Fruit fly (Drosophila melanogaster): ENCODE results near the gene CG15386.

CG15386 gene

DNA sequence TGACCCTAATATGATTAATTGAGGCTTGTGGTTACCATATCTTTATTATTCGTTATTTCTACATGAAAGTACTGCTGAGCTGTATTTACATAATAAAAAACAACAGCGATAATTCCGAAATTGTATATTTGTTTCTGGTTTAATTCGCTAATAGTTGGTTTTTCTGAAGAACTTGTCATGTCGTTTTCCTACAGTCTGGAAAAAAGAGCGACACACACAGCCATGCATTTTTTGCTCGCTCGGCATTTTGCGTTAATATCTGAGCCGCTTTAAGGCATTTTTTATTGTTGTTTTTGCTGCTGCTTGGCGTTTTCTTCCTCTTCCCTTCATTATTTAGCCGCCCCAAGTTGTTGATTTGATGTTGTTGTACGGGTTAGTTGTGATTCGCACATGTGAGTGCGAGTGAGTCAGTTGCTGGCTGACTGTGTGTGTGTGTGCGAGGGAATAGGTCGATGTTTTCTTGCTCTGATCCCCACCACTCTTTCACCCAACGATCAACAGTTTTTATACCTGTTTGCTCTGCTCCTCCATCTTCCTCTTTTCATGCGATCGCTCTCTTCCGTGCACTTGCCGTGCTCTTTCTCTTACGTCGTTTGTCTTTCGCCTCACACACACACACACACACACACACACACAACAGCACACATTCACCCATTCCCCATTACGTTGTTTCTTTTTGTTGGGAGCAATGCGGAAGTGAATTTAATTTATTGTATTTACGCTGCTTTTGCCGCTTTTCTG is 41.8 kb downstream of the CG15386 start (continued):
- TF ChIP-seq cas (GFP tag; IDR thresholded peaks at IDR 0.05) = no peak
- TF ChIP-seq ara (GFP tag; IDR thresholded peaks at IDR 0.05) = no peak
- no peak for TF ChIP-seq ap (GFP tag; IDR thresholded peaks at IDR 0.05)
- no peak for TF ChIP-seq CG18619 (GFP tag; optimal IDR thresholded peaks at IDR 0.05)
- TF ChIP-seq CG2202 (tag; optimal IDR thresholded peaks at IDR 0.05) = no peak
- TF ChIP-seq CG10147 (GFP tag; optimal IDR thresholded peaks at IDR 0.05) = no peak
- no peak for TF ChIP-seq lab (GFP tag; optimal IDR thresholded peaks at IDR 0.05)
- TF ChIP-seq rib (GFP tag; IDR thresholded peaks at IDR 0.05) = peak; percentile 33; the same call in 1 of the 2 replicates
- TF ChIP-seq Aef1 (GFP tag; IDR thresholded peaks at IDR 0.05) = peak; percentile 22; the same call in 1 of the 3 replicates
- no peak for TF ChIP-seq CG15269 (tag; optimal IDR thresholded peaks at IDR 0.05)
- TF ChIP-seq Rx (GFP tag; IDR thresholded peaks at IDR 0.05) = no peak
- peak; percentile 61 for TF ChIP-seq kni (GFP tag; optimal IDR thresholded peaks at IDR 0.05)
- no peak for TF ChIP-seq CG8924 (tag; optimal IDR thresholded peaks at IDR 0.05)
- no peak for TF ChIP-seq pzg (GFP tag; optimal IDR thresholded peaks at IDR 0.05)
- TF ChIP-seq sens-2 (GFP tag; IDR thresholded peaks at IDR 0.05) = no peak
- no peak for TF ChIP-seq Ets65A (GFP tag)
- TF ChIP-seq D19A (tag; optimal IDR thresholded peaks at IDR 0.05) = no peak
- TF ChIP-seq sd (tag; optimal IDR thresholded peaks at IDR 0.05) = peak; percentile 86
- no peak for TF ChIP-seq HmgD (GFP tag; optimal IDR thresholded peaks at IDR 0.05)
- peak; percentile 74 for TF ChIP-seq CG9437 (GFP tag; optimal IDR thresholded peaks at IDR 0.05)
- no peak for TF ChIP-seq Lim3 (GFP tag; IDR thresholded peaks at IDR 0.05)
- no peak for TF ChIP-seq Atf6 (GFP tag; IDR thresholded peaks at IDR 0.05)
- TF ChIP-seq unc-4 (GFP tag; IDR thresholded peaks at IDR 0.05; ENCODE audit: partially characterized antibody) = no peak
- TF ChIP-seq lola (GFP tag; optimal IDR thresholded peaks at IDR 0.05) = no peak
- peak; percentile 83 for TF ChIP-seq sens (GFP tag)
- no peak for TF ChIP-seq CG4617 (GFP tag; optimal IDR thresholded peaks at IDR 0.05; ENCODE audit: borderline replicate concordance)
- no peak for TF ChIP-seq CG6791 (GFP tag; IDR thresholded peaks at IDR 0.05; ENCODE audit: partially characterized antibody)
- TF ChIP-seq grau (tag; optimal IDR thresholded peaks at IDR 0.05) = no peak
- TF ChIP-seq CG8478 (optimal IDR thresholded peaks at IDR 0.05) = peak; percentile 78
- no peak for TF ChIP-seq D (optimal IDR thresholded peaks at IDR 0.05)
- TF ChIP-seq D (GFP tag; optimal IDR thresholded peaks at IDR 0.05) = no peak
- no peak for TF ChIP-seq CG10274 (GFP tag; optimal IDR thresholded peaks at IDR 0.05)
- peak; percentile 77 to 85 for TF ChIP-seq Trl (optimal IDR thresholded peaks at IDR 0.05)
- TF ChIP-seq Trl (GFP tag; optimal IDR thresholded peaks at IDR 0.05) = no peak
- no peak for TF ChIP-seq sna (GFP tag; IDR thresholded peaks at IDR 0.05; ENCODE audit: partially characterized antibody)
- TF ChIP-seq yki (optimal IDR thresholded peaks at IDR 0.05) = no peak
- peak; percentile 81 for TF ChIP-seq CG12769 (tag; optimal IDR thresholded peaks at IDR 0.05)
- no peak for TF ChIP-seq CG2712 (tag; optimal IDR thresholded peaks at IDR 0.05)
- peak; percentile 90 for TF ChIP-seq CG4360 (GFP tag; IDR thresholded peaks at IDR 0.05)
- no peak for TF ChIP-seq emc (GFP tag; optimal IDR thresholded peaks at IDR 0.05)
- TF ChIP-seq vvl (GFP tag; IDR thresholded peaks at IDR 0.05) = peak; percentile 58
- TF ChIP-seq CG9932 (GFP tag; IDR thresholded peaks at IDR 0.05) = no peak
- no peak for TF ChIP-seq CG1792 (GFP tag; optimal IDR thresholded peaks at IDR 0.05)
- TF ChIP-seq CG6765 (GFP tag; optimal IDR thresholded peaks at IDR 0.05) = no peak
- TF ChIP-seq CG18476 (GFP tag; optimal IDR thresholded peaks at IDR 0.05) = no peak
- no peak for TF ChIP-seq HLHmδ (GFP tag; optimal IDR thresholded peaks at IDR 0.05)
- TF ChIP-seq CG12104 (GFP tag; optimal IDR thresholded peaks at IDR 0.05) = no peak
- TF ChIP-seq lov (optimal IDR thresholded peaks at IDR 0.05) = no peak
- TF ChIP-seq lov (GFP tag; IDR thresholded peaks at IDR 0.05) = no peak
- no peak for TF ChIP-seq prd (optimal IDR thresholded peaks at IDR 0.05)
- no peak for TF ChIP-seq prd (GFP tag; IDR thresholded peaks at IDR 0.05)
- TF ChIP-seq Ssrp (tag; optimal IDR thresholded peaks at IDR 0.05) = no peak

Measured in whole organism, embryonic.